Fruit fly (Drosophila melanogaster): ENCODE results near the gene RpL34a.

The RpL34a gene

dm6 chr3R:26099238-26099637, 40.2 kb upstream of the RpL34a start (continued):
- TF ChIP-seq pfk (GFP tag; optimal IDR thresholded peaks at IDR 0.05): no peak
- no peak for TF ChIP-seq CG10462 (GFP tag; optimal IDR thresholded peaks at IDR 0.05)
- peak; percentile 15 for TF ChIP-seq pnt (GFP tag; optimal IDR thresholded peaks at IDR 0.05)
- TF ChIP-seq gfzf (GFP tag; optimal IDR thresholded peaks at IDR 0.05): no peak
- TF ChIP-seq ato (GFP tag; IDR thresholded peaks at IDR 0.05; ENCODE audit: partially characterized antibody): no peak
- peak; percentile 36 for TF ChIP-seq cad (GFP tag; optimal IDR thresholded peaks at IDR 0.05)
- no peak for TF ChIP-seq Xbp1 (GFP tag; optimal IDR thresholded peaks at IDR 0.05)
- no peak for TF ChIP-seq Jarid2 (GFP tag; optimal IDR thresholded peaks at IDR 0.05)
- TF ChIP-seq CG10267 (tag; optimal IDR thresholded peaks at IDR 0.05): no peak
- no peak for TF ChIP-seq bsh (GFP tag; optimal IDR thresholded peaks at IDR 0.05)
- no peak for TF ChIP-seq B-H2 (GFP tag; optimal IDR thresholded peaks at IDR 0.05)
- TF ChIP-seq slou (GFP tag; optimal IDR thresholded peaks at IDR 0.05): no peak
- TF ChIP-seq sens (GFP tag): peak; percentile 88
- TF ChIP-seq lilli (GFP tag; optimal IDR thresholded peaks at IDR 0.05): peak; percentile 46
- no peak for TF ChIP-seq CG3726 (GFP tag; IDR thresholded peaks at IDR 0.05)

- TF ChIP-seq CG18262 (tag; optimal IDR thresholded peaks at IDR 0.05): peak; percentile 93
- TF ChIP-seq CG10147 (GFP tag; optimal IDR thresholded peaks at IDR 0.05): peak; percentile 46
- peak; percentile 64 for TF ChIP-seq CG17385 (GFP tag; optimal IDR thresholded peaks at IDR 0.05)
- no peak for TF ChIP-seq HmgD (GFP tag; optimal IDR thresholded peaks at IDR 0.05)
- no peak for TF ChIP-seq bigmax (GFP tag; optimal IDR thresholded peaks at IDR 0.05)
- no peak for TF ChIP-seq pita (GFP tag; optimal IDR thresholded peaks at IDR 0.05)
- peak; percentile 58 for TF ChIP-seq al (GFP tag; IDR thresholded peaks at IDR 0.05)
- no peak for TF ChIP-seq fd102C (GFP tag; optimal IDR thresholded peaks at IDR 0.05)
- TF ChIP-seq CG9797 (GFP tag; optimal IDR thresholded peaks at IDR 0.05): no peak
- TF ChIP-seq Dip2 (GFP tag; IDR thresholded peaks at IDR 0.05): no peak
- TF ChIP-seq Gsc (GFP tag; IDR thresholded peaks at IDR 0.05): no peak
- no peak for TF ChIP-seq prd (optimal IDR thresholded peaks at IDR 0.05)
- TF ChIP-seq prd (GFP tag; IDR thresholded peaks at IDR 0.05): peak; percentile 72
- peak; percentile 50 for TF ChIP-seq CG4820 (GFP tag; optimal IDR thresholded peaks at IDR 0.05)
- no peak for TF ChIP-seq CG31365 (tag; optimal IDR thresholded peaks at IDR 0.05)
- TF ChIP-seq sqz (GFP tag; optimal IDR thresholded peaks at IDR 0.05): no peak
- TF ChIP-seq CG4360 (GFP tag; IDR thresholded peaks at IDR 0.05): no peak
- peak; percentile 31; the same call in 1 of the 2 replicates for TF ChIP-seq CG7372 (GFP tag; IDR thresholded peaks at IDR 0.05)
- TF ChIP-seq ewg (GFP tag; optimal IDR thresholded peaks at IDR 0.05): peak; percentile 3
- TF ChIP-seq Hr39 (optimal IDR thresholded peaks at IDR 0.05): no peak
- peak; percentile 52 for TF ChIP-seq CG3281 (GFP tag; optimal IDR thresholded peaks at IDR 0.05)
- no peak for TF ChIP-seq CG17912 (GFP tag; optimal IDR thresholded peaks at IDR 0.05)
- TF ChIP-seq CG15269 (tag; optimal IDR thresholded peaks at IDR 0.05): peak; percentile 70
- TF ChIP-seq CG6272 (GFP tag; IDR thresholded peaks at IDR 0.05): no peak
- TF ChIP-seq pho (GFP tag; optimal IDR thresholded peaks at IDR 0.05): no peak
- no peak for TF ChIP-seq chinmo (GFP tag; IDR thresholded peaks at IDR 0.05; ENCODE audit: partially characterized antibody)
- peak; percentile 88 for TF ChIP-seq CG9727 (GFP tag; optimal IDR thresholded peaks at IDR 0.05)
- TF ChIP-seq CG4328 (GFP tag; optimal IDR thresholded peaks at IDR 0.05): peak; percentile 52
- no peak for TF ChIP-seq psq (GFP tag; optimal IDR thresholded peaks at IDR 0.05)
- peak; percentile 65 for TF ChIP-seq gcm (GFP tag; optimal IDR thresholded peaks at IDR 0.05)
- TF ChIP-seq D19A (tag; optimal IDR thresholded peaks at IDR 0.05): peak; percentile 75
- no peak; the same call in 1 of the 2 replicates for TF ChIP-seq CG43689 (GFP tag; IDR thresholded peaks at IDR 0.05)
- TF ChIP-seq dan (GFP tag; IDR thresholded peaks at IDR 0.05): no peak
- peak; percentile 22; the same call in 1 of the 2 replicates for TF ChIP-seq ap (GFP tag; IDR thresholded peaks at IDR 0.05)
- TF ChIP-seq otp (GFP tag; IDR thresholded peaks at IDR 0.05): no peak
- TF ChIP-seq dpn (GFP tag; optimal IDR thresholded peaks at IDR 0.05): peak in 1 of 2 experiments; percentile 48
Observed at dm6 chr3R:26098502-26099210, 39.6 kb upstream of the RpL34a start, which contains the start of gene dysf. TSS of gene dysf (minus strand) at chr3R:26098711.
